Fruit fly (Drosophila melanogaster) whole organism, embryonic: ENCODE measurements around the gene CG16985.

Source experiments
- Atf-2 ChIP-seq: fragments of 200-800 bp; sonication (Bioruptor generic); optimal IDR thresholded peaks from 2 replicates; lab custom pipeline; 2016; ENCODE audit warnings: missing biosample characterization, missing genetic modification characterization
- Atf6 ChIP-seq: fragments of 200-800 bp; sonication (Bioruptor generic); IDR thresholded peaks from 2 replicates; pipeline ENCODE4 v1.3.6; 2022; ENCODE audit warnings: missing biosample characterization, missing genetic modification characterization
- Bteb2 ChIP-seq: fragments of 200-800 bp; sonication (Bioruptor generic); optimal IDR thresholded peaks from 2 replicates; lab custom pipeline; 2016; ENCODE audit warnings: missing biosample characterization, missing genetic modification characterization
- CG10274 ChIP-seq: fragments of 200-800 bp; sonication (Bioruptor generic); optimal IDR thresholded peaks from 3 replicates; lab custom pipeline; 2017; ENCODE audit warnings: missing biosample characterization, mild to moderate bottlenecking, missing genetic modification characterization
- CG10959 ChIP-seq: fragments of 200-800 bp; sonication (Bioruptor generic); IDR thresholded peaks from 2 replicates; pipeline ENCODE4 v1.3.6; 2022; ENCODE audit warnings: missing biosample characterization, missing genetic modification characterization
- CG11085 ChIP-seq: fragments of 200-800 bp; sonication (Bioruptor generic); IDR thresholded peaks from 2 replicates; pipeline ENCODE4 v1.3.6; 2022; ENCODE audit warnings: missing biosample characterization, missing genetic modification characterization
- CG12219 ChIP-seq: fragments of 200-800 bp; sonication (Bioruptor generic); optimal IDR thresholded peaks from 3 replicates; lab custom pipeline; 2018; ENCODE audit warnings: missing biosample characterization, mild to moderate bottlenecking, missing genetic modification characterization
- CG12299 ChIP-seq: fragments of 200-800 bp; sonication (Bioruptor generic); optimal IDR thresholded peaks from 2 replicates; lab custom pipeline; 2018; ENCODE audit warnings: missing biosample characterization, mild to moderate bottlenecking, missing genetic modification characterization
- CG1233 ChIP-seq: fragments of 200-800 bp; sonication (Bioruptor generic); optimal IDR thresholded peaks from 4 replicates; lab custom pipeline; 2018; ENCODE audit warnings: missing biosample characterization, mild to moderate bottlenecking, missing genetic modification characterization
- CG13624 ChIP-seq: fragments of 200-800 bp; sonication (Bioruptor generic); optimal IDR thresholded peaks from 2 replicates; lab custom pipeline; 2016; ENCODE audit warnings: missing biosample characterization, missing genetic modification characterization
- CG1529 ChIP-seq: fragments of 200-800 bp; sonication (Bioruptor generic); optimal IDR thresholded peaks from 3 replicates; lab custom pipeline; 2018; ENCODE audit warnings: missing biosample characterization, missing genetic modification characterization
- CG17328 ChIP-seq: fragments of 200-800 bp; sonication (Bioruptor generic); IDR thresholded peaks from 2 replicates; pipeline ENCODE4 v1.3.6; 2022; ENCODE audit warnings: missing biosample characterization, missing genetic modification characterization
- CG18476 ChIP-seq: fragments of 200-800 bp; sonication (Bioruptor generic); optimal IDR thresholded peaks from 2 replicates; lab custom pipeline; 2016; ENCODE audit warnings: missing biosample characterization, mild to moderate bottlenecking, missing genetic modification characterization
- CG18764 ChIP-seq: fragments of 200-800 bp; sonication (Bioruptor generic); optimal IDR thresholded peaks from 3 replicates; lab custom pipeline; 2016; ENCODE audit warnings: missing biosample characterization, missing genetic modification characterization
- CG30431 ChIP-seq: fragments of 200-800 bp; sonication (Bioruptor generic); optimal IDR thresholded peaks from 2 replicates; lab custom pipeline; 2017; ENCODE audit warnings: missing biosample characterization, missing genetic modification characterization
- CG3407 ChIP-seq: fragments of 200-800 bp; sonication (Bioruptor generic); optimal IDR thresholded peaks from 2 replicates; lab custom pipeline; 2018; ENCODE audit warnings: missing biosample characterization, mild to moderate bottlenecking, missing genetic modification characterization
- CG34224 ChIP-seq: fragments of 200-800 bp; sonication (Bioruptor generic); IDR thresholded peaks from 3 replicates; pipeline ENCODE4 v1.3.6; 2022; ENCODE audit warnings: missing biosample characterization, missing genetic modification characterization; ENCODE audit not compliant: partially characterized antibody
- CG5180 ChIP-seq: fragments of 200-800 bp; sonication (Bioruptor generic); optimal IDR thresholded peaks from 3 replicates; lab custom pipeline; 2017; ENCODE audit warnings: missing biosample characterization, missing genetic modification characterization, mild to moderate bottlenecking, moderate library complexity, missing genetic modification reagents
- CG5245 ChIP-seq: fragments of 200-800 bp; sonication (Bioruptor generic); optimal IDR thresholded peaks from 3 replicates; lab custom pipeline; 2016; ENCODE audit warnings: missing biosample characterization, missing genetic modification characterization
- CG7987 ChIP-seq: fragments of 200-800 bp; sonication (Bioruptor generic); optimal IDR thresholded peaks from 2 replicates; lab custom pipeline; 2018; ENCODE audit warnings: missing biosample characterization, mild to moderate bottlenecking, missing genetic modification characterization, moderate library complexity
- CG8388 ChIP-seq: fragments of 200-800 bp; sonication (Bioruptor generic); optimal IDR thresholded peaks from 2 replicates; lab custom pipeline; 2019; ENCODE audit warnings: missing biosample characterization, mild to moderate bottlenecking, missing genetic modification characterization, moderate library complexity
- CG9215 ChIP-seq: fragments of 200-800 bp; sonication (Bioruptor generic); IDR thresholded peaks from 2 replicates; pipeline ENCODE4 v1.3.6; 2022; ENCODE audit warnings: missing biosample characterization, missing genetic modification characterization
- CHES-1-like ChIP-seq: fragments of 200-800 bp; sonication (Bioruptor generic); optimal IDR thresholded peaks from 2 replicates; lab custom pipeline; 2016; ENCODE audit warnings: missing biosample characterization, missing genetic modification characterization
- D19A ChIP-seq: fragments of 200-800 bp; optimal IDR thresholded peaks from 3 replicates; lab custom pipeline; 2019; ENCODE audit warnings: missing biosample characterization, mild to moderate bottlenecking, missing genetic modification characterization, moderate library complexity
- Deaf1 ChIP-seq: fragments of 200-800 bp; optimal IDR thresholded peaks from 3 replicates; lab custom pipeline; 2019; ENCODE audit warnings: missing biosample characterization, mild to moderate bottlenecking, missing genetic modification characterization, moderate library complexity
- Dfd ChIP-seq, 2 experiments: fragments of >200 bp; optimal IDR thresholded peaks; 2 replicates each; lab custom pipeline; 2017; ENCODE audit warnings: missing biosample characterization in 2 of 2, missing genetic modification characterization in 2 of 2
- GATAe ChIP-seq: fragments of 200-800 bp; sonication (Bioruptor generic); conservative IDR thresholded peaks from 2 replicates; pipeline ENCODE4 v1.3.6; 2022; ENCODE audit warnings: missing biosample characterization, missing genetic modification characterization
- Hmx ChIP-seq: fragments of 200-800 bp; sonication (Bioruptor generic); optimal IDR thresholded peaks from 2 replicates; lab custom pipeline; 2016; ENCODE audit warnings: missing biosample characterization, missing genetic modification characterization
- NK7.1 ChIP-seq: fragments of 200-800 bp; sonication (Bioruptor generic); optimal IDR thresholded peaks from 3 replicates; lab custom pipeline; 2016; ENCODE audit warnings: missing biosample characterization, missing genetic modification characterization
- Nf-YB ChIP-seq: fragments of 200-800 bp; sonication (Bioruptor generic); optimal IDR thresholded peaks from 3 replicates; lab custom pipeline; 2019; ENCODE audit warnings: missing biosample characterization, mild to moderate bottlenecking, missing genetic modification characterization, moderate library complexity
- Nf-YC ChIP-seq: fragments of 200-800 bp; optimal IDR thresholded peaks from 3 replicates; lab custom pipeline; 2019; ENCODE audit warnings: missing biosample characterization, mild to moderate bottlenecking, missing genetic modification characterization, moderate library complexity
- Oli ChIP-seq: fragments of 200-800 bp; sonication (Bioruptor generic); optimal IDR thresholded peaks from 2 replicates; lab custom pipeline; 2018; ENCODE audit warnings: missing biosample characterization, mild to moderate bottlenecking, missing genetic modification characterization, moderate library complexity
- Scr ChIP-seq: fragments of 200-800 bp; sonication (Bioruptor generic); IDR thresholded peaks from 2 replicates; pipeline ENCODE4 v1.3.6; 2022; ENCODE audit warnings: missing biosample characterization, missing genetic modification characterization; ENCODE audit not compliant: partially characterized antibody
- Sox100B ChIP-seq: fragments of 200-800 bp; sonication (Bioruptor generic); optimal IDR thresholded peaks from 3 replicates; lab custom pipeline; 2018; ENCODE audit warnings: missing biosample characterization, mild to moderate bottlenecking, missing genetic modification characterization
- Sry-δ ChIP-seq: fragments of 200-800 bp; sonication (Bioruptor generic); optimal IDR thresholded peaks from 2 replicates; lab custom pipeline; 2016; ENCODE audit warnings: missing biosample characterization, missing genetic modification characterization
- Trl ChIP-seq, 3 experiments: fragments of >200 bp in 2 of 3; fragments of 200-800 bp in 1 of 3; sonication (Bioruptor generic) in 1 of 3; optimal IDR thresholded peaks; 2 replicates in 1 of 3; 3 replicates in 2 of 3; lab custom pipeline; 2016 to 2017; ENCODE audit warnings: missing biosample characterization in 1 of 3, missing genetic modification characterization in 1 of 3
- Usf ChIP-seq: fragments of 200-800 bp; sonication (Bioruptor generic); optimal IDR thresholded peaks from 2 replicates; lab custom pipeline; 2017; ENCODE audit warnings: missing genotype, missing biosample characterization, missing genetic modification characterization
- bbx ChIP-seq: fragments of 200-800 bp; sonication (Bioruptor generic); IDR thresholded peaks from 2 replicates; pipeline ENCODE4 v1.3.6; 2022; ENCODE audit warnings: missing biosample characterization, missing genetic modification characterization; ENCODE audit not compliant: partially characterized antibody
- eve ChIP-seq, 2 experiments: fragments of >200 bp; optimal IDR thresholded peaks; 2 replicates each; lab custom pipeline; 2017; ENCODE audit warnings: missing biosample characterization in 2 of 2, missing genetic modification characterization in 2 of 2
- ftz-f1 ChIP-seq: fragments of 200-800 bp; sonication (Bioruptor generic); optimal IDR thresholded peaks from 2 replicates; lab custom pipeline; 2016; ENCODE audit warnings: missing biosample characterization, missing genetic modification characterization
- gce ChIP-seq: fragments of 200-800 bp; sonication (Bioruptor generic); IDR thresholded peaks from 3 replicates; pipeline ENCODE4 v1.3.6; 2022; ENCODE audit warnings: missing biosample characterization, missing genetic modification characterization
- hth ChIP-seq: fragments of >200 bp; optimal IDR thresholded peaks from 2 replicates; lab custom pipeline; 2017; ENCODE audit warnings: inconsistent platforms
- inv ChIP-seq: fragments of 200-800 bp; sonication (Bioruptor generic); IDR thresholded peaks from 2 replicates; pipeline ENCODE4 v1.3.6; 2022; ENCODE audit warnings: missing biosample characterization, missing genetic modification characterization; ENCODE audit not compliant: partially characterized antibody
- jing ChIP-seq: fragments of 200-800 bp; sonication (Bioruptor generic); optimal IDR thresholded peaks from 2 replicates; lab custom pipeline; 2018; ENCODE audit warnings: missing biosample characterization, mild to moderate bottlenecking, missing genetic modification characterization
- ken ChIP-seq: fragments of 200-800 bp; sonication (Bioruptor generic); IDR thresholded peaks from 3 replicates; pipeline ENCODE4 v1.3.6; 2022; ENCODE audit warnings: missing biosample characterization, missing genetic modification characterization
- lmd ChIP-seq: fragments of 200-800 bp; sonication (Bioruptor generic); IDR thresholded peaks from 2 replicates; pipeline ENCODE4 v1.3.6; 2022; ENCODE audit warnings: missing biosample characterization, missing genetic modification characterization
- sd ChIP-seq: fragments of 200-800 bp; sonication (Bioruptor generic); optimal IDR thresholded peaks from 3 replicates; lab custom pipeline; 2018; ENCODE audit warnings: missing biosample characterization, mild to moderate bottlenecking, missing genetic modification characterization, moderate library complexity
- unpg ChIP-seq: fragments of 200-800 bp; sonication (Bioruptor generic); optimal IDR thresholded peaks from 3 replicates; lab custom pipeline; 2018; ENCODE audit warnings: missing biosample characterization, mild to moderate bottlenecking, missing genetic modification characterization, moderate library complexity

The CG16985 gene

DNA sequence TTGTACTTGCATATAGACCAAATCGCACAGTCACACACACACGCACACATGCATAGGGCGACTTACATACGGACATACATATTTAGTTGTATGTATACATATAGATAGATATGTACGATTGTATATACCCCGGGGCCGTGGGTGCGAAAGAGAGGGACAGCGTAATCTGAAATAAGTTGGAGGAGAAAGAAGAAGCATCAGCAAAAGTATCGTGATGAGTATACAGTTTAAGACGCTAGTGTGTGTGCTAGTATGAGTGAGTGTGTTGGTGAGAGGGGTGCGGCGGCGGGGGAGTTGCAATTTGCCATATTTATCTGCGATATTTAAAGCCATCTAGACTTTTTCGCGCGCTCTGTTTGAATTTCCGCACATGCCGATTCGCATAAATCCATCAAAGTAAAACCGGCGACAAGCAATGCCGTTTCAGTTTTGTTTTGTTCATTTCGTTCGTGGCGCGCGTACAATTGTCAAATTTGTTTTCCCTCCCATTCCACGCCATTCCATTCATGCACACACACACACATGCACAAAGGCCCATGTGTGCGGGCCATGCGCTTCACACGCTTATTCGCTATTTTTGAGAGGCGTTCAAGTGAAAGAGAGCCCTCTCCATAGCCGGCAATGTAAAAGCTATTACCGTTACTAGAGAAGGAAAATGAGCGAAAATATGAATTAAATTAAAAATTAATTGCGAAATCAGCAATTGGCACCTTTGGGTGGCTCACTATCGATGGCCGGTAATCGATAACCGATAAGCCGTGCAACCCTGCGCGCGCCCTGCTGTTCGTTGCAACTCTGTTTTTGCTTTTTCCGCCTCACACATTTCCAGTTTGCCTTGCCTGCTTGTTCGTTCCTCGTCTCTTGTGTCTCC lies 36.1 kb downstream of the CG16985 start (continued):
- peak; percentile 78 for TF ChIP-seq Scr (GFP tag; lab: Robert Waterston, UW)
- TF ChIP-seq NK7.1 (GFP tag; lab: Kevin White, UChicago) = peak; percentile 76
- TF ChIP-seq Sox100B (GFP tag; lab: Kevin White, UChicago) = peak; percentile 86
- peak; percentile 45 for TF ChIP-seq CG30431
- peak; percentile 79 for TF ChIP-seq CG11085
- no peak for TF ChIP-seq eve (GFP tag; optimal IDR thresholded peaks at IDR 0.05; lab: Kevin White, UChicago)
- TF ChIP-seq CG12219 = peak; percentile 84
- TF ChIP-seq CG7987 (GFP tag; lab: Kevin White, UChicago) = peak; percentile 91
- TF ChIP-seq jing (GFP tag; lab: Kevin White, UChicago) = no peak
- TF ChIP-seq CG8388 (GFP tag; lab: Kevin White, UChicago) = peak; percentile 75
- TF ChIP-seq lmd (GFP tag; lab: Robert Waterston, UW) = peak; percentile 48; the same call in 1 of the 2 replicates
- TF ChIP-seq CG5180 (GFP tag; lab: Kevin White, UChicago) = peak; percentile 80
- no peak for TF ChIP-seq GATAe (GFP tag; lab: Robert Waterston, UW)
- TF ChIP-seq Atf-2 (GFP tag; lab: Kevin White, UChicago) = peak; percentile 54
- TF ChIP-seq Nf-YB (GFP tag; lab: Kevin White, UChicago) = peak; percentile 54
- peak; percentile 27 for TF ChIP-seq Deaf1 (tag; lab: Kevin White, UChicago)
- TF ChIP-seq CG1233 (GFP tag; lab: Kevin White, UChicago) = peak; percentile 85
- TF ChIP-seq CG5245 (GFP tag; lab: Kevin White, UChicago) = peak; percentile 41
- TF ChIP-seq Bteb2 (GFP tag; lab: Kevin White, UChicago) = peak; percentile 79
- peak; percentile 59 for TF ChIP-seq Oli
- TF ChIP-seq Atf6 (GFP tag; lab: Robert Waterston, UW) = peak; percentile 81
- 0 out of 2 replicates have a peak, but pooled peaks have one; percentile 14 for TF ChIP-seq CG10959 (GFP tag; lab: Robert Waterston, UW)
- peak; percentile 67 for TF ChIP-seq CG12299 (tag; lab: Kevin White, UChicago)
- TF ChIP-seq Trl (optimal IDR thresholded peaks at IDR 0.05; lab: Kevin White, UChicago) = peak in 1 of 2 experiments; percentile 32
- TF ChIP-seq Trl (GFP tag; optimal IDR thresholded peaks at IDR 0.05; lab: Kevin White, UChicago) = peak; percentile 91
- peak; percentile 61 for TF ChIP-seq CG18476
- TF ChIP-seq Nf-YC (tag; lab: Kevin White, UChicago) = peak; percentile 59
- peak; percentile 82; the same call in 2 of the 3 replicates for TF ChIP-seq gce (GFP tag; lab: Robert Waterston, UW)
- TF ChIP-seq hth (lab: Kevin White, UChicago) = no peak
- no peak for TF ChIP-seq Hmx (GFP tag; lab: Kevin White, UChicago)
- TF ChIP-seq ken (GFP tag; lab: Robert Waterston, UW) = peak; percentile 78; the same call in 2 of the 3 replicates
- peak; percentile 76 for TF ChIP-seq bbx (GFP tag; lab: Robert Waterston, UW)
- peak; percentile 79 for TF ChIP-seq ftz-f1 (GFP tag; lab: Kevin White, UChicago)
- TF ChIP-seq sd (tag; lab: Kevin White, UChicago) = peak; percentile 39
- TF ChIP-seq unpg (GFP tag; lab: Kevin White, UChicago) = peak; percentile 80
- TF ChIP-seq CG17328 (GFP tag; lab: Robert Waterston, UW) = peak; percentile 83
- peak; percentile 71 for TF ChIP-seq inv (GFP tag; lab: Robert Waterston, UW)
- peak; percentile 82 for TF ChIP-seq CG3407 (GFP tag; lab: Kevin White, UChicago)
- TF ChIP-seq CHES-1-like = peak; percentile 86
- peak; percentile 81 for TF ChIP-seq CG13624 (GFP tag; lab: Kevin White, UChicago)
- peak; percentile 61 for TF ChIP-seq CG18764
- peak; percentile 71 for TF ChIP-seq CG1529 (GFP tag; lab: Kevin White, UChicago)
- peak; percentile 74 for TF ChIP-seq CG10274
- TF ChIP-seq D19A = peak; percentile 6
- TF ChIP-seq Sry-δ (GFP tag; lab: Kevin White, UChicago) = peak; percentile 86
- peak; percentile 69 for TF ChIP-seq CG34224 (GFP tag; lab: Robert Waterston, UW)
- TF ChIP-seq Dfd (GFP tag; optimal IDR thresholded peaks at IDR 0.05; lab: Kevin White, UChicago) = no peak
- peak; percentile 39 for TF ChIP-seq CG9215 (GFP tag; lab: Robert Waterston, UW)
- TF ChIP-seq Usf (GFP tag; lab: Kevin White, UChicago) = peak; percentile 34
